Worm (Caenorhabditis elegans) whole organism, L1 larva: ENCODE results near the gene F08D12.2.

ENCODE experiments used
- lin-13 ChIP-seq: fragments of 150-350 bp; optimal IDR thresholded peaks from 2 replicates; lab custom pipeline; 2014; ENCODE audit warnings: missing biosample characterization, missing genetic modification reagents, missing genetic modification characterization
- lin-39 ChIP-seq: fragments of 150-350 bp; optimal IDR thresholded peaks from 2 replicates; lab custom pipeline; 2014; ENCODE audit warnings: missing biosample characterization, missing genetic modification reagents, missing genetic modification characterization
- mep-1 ChIP-seq: fragments of 150-350 bp; optimal IDR thresholded peaks from 2 replicates; lab custom pipeline; 2014; ENCODE audit warnings: missing biosample characterization, missing genetic modification characterization
- nhr-237 ChIP-seq: fragments of 150-350 bp; optimal IDR thresholded peaks from 2 replicates; lab custom pipeline; 2014; ENCODE audit warnings: missing biosample characterization, missing genetic modification characterization
- snpc-4 ChIP-seq: fragments of 150-350 bp; optimal IDR thresholded peaks from 2 replicates; lab custom pipeline; 2014; ENCODE audit warnings: missing biosample characterization, missing genetic modification characterization

DNA sequence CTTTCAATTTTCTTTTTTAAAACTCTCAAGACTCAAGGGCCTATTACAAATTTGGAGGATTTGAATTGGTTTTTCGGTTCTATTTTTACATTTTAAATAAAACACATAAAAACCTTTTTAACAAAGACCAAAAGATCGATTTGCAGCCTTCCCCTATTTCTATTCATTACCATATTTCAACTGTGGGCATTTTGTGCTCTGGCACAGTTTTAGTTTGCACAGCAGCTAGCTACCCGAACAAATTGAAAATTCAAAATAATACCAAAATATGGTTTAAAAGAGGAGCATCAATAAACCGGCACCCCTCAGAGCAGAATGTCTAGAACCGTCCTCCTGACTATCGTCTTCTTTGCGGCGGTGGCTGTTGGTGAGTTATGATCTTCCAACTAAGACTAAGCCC is at the start of gene F08D12.2:
- no peak for TF ChIP-seq lin-39
- TF ChIP-seq nhr-237 (tag; lab: Kevin White, UChicago) = no peak
- no peak for TF ChIP-seq mep-1 (tag; lab: Kevin White, UChicago)
- no peak for TF ChIP-seq lin-13
- no peak for TF ChIP-seq snpc-4 (tag; lab: Kevin White, UChicago)
